Worm (Caenorhabditis elegans) whole organism, L1 larva: ENCODE data around the gene B0244.15.

Source experiments
- efl-1 ChIP-seq, 4 experiments: fragments of 150-350 bp; optimal IDR thresholded peaks in 3 of 4; peaks in 1 of 4; 1 replicate in 1 of 4; 2 replicates in 3 of 4; lab custom pipeline; 2014; ENCODE audit warnings: missing biosample characterization in 2 of 4, missing genetic modification characterization in 2 of 4, missing genetic modification reagents in 2 of 4
- irx-1 ChIP-seq: sonication (generic microtip); optimal IDR thresholded peaks from 2 replicates; lab custom pipeline; 2016; ENCODE audit warnings: missing genetic modification characterization, missing compliant biosample characterization
- mef-2 ChIP-seq: fragments of 150-350 bp; optimal IDR thresholded peaks from 2 replicates; lab custom pipeline; 2014; ENCODE audit warnings: missing biosample characterization, missing genetic modification characterization
- nhr-237 ChIP-seq: fragments of 150-350 bp; optimal IDR thresholded peaks from 2 replicates; lab custom pipeline; 2014; ENCODE audit warnings: missing biosample characterization, missing genetic modification characterization
- pqm-1 ChIP-seq: sonication (generic microtip); optimal IDR thresholded peaks from 3 replicates; lab custom pipeline; 2017; ENCODE audit warnings: missing biosample characterization, missing genetic modification characterization

- no peak for TF ChIP-seq pqm-1 (tag; lab: Kevin White, UChicago)
- peak; percentile 21 for TF ChIP-seq mef-2 (tag; lab: Kevin White, UChicago)
- no peak for TF ChIP-seq nhr-237 (tag; lab: Kevin White, UChicago)
- TF ChIP-seq irx-1 (tag; lab: Kevin White, UChicago): no peak
- no peak for TF ChIP-seq efl-1 (optimal IDR thresholded peaks at IDR 0.05; lab: Kevin White, UChicago)
- no peak for TF ChIP-seq efl-1 (GFP tag; optimal IDR thresholded peaks at IDR 0.05 in 1 of 2; lab: Kevin White, UChicago)
Observed at ce11 chrIII:5757492-5758045, 14.4 kb downstream of the B0244.15 start.
